Worm (Caenorhabditis elegans): Measurements from ENCODE around the gene T05H10.8.
A peak's percentile ranks its signal among the peaks of the same experiment; 100 is the strongest.

DNA sequence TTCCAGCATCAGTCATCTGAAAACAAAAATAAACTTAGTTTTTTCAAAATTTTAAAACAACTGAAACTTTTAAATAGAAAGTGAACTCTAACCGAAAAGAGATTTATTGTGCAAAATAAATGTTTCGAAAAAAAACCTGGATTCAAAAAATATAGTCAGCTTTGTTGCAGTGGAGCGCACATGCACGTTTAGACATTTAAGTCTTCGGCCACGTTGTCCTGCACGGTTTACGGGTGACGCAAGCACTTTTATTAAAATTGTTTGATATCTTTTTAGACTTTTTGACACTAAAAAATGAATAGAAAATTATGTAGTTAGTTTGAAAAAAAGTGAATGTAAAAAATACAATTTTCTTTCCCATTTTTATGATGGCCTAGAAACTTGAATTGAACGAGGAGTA is 19.5 kb upstream of the T05H10.8 start, which contains the start of the genes ubh-4 and algn-6:
- TF ChIP-seq nhr-67 (tag; optimal IDR thresholded peaks at IDR 0.05) (no peak), fkh-2 (tag; optimal IDR thresholded peaks at IDR 0.05) (no peak), skn-1 (tag; optimal IDR thresholded peaks at IDR 0.05) (no peak), nhr-237 (tag; optimal IDR thresholded peaks at IDR 0.05) (no peak), nhr-25 (tag; optimal IDR thresholded peaks at IDR 0.05) (peak; percentile 43), egl-27 (tag; optimal IDR thresholded peaks at IDR 0.05) (no peak)
